Worm (Caenorhabditis elegans) whole organism, L2 larva: ENCODE results near the gene zipt-7.1.

Experiments
- C34F6.9 ChIP-seq: fragments of 150-350 bp; optimal IDR thresholded peaks from 2 replicates; lab custom pipeline; 2014; ENCODE audit warnings: missing biosample characterization, missing genetic modification characterization
- Y55F3AM.14 ChIP-seq: fragments of 200-800 bp; sonication (Bioruptor generic); optimal IDR thresholded peaks from 2 replicates; lab custom pipeline; 2018; ENCODE audit warnings: mild to moderate bottlenecking, missing genetic modification characterization, missing compliant biosample characterization
- ZK546.5 ChIP-seq: sonication (generic microtip); optimal IDR thresholded peaks from 2 replicates; lab custom pipeline; 2017; ENCODE audit warnings: missing biosample characterization, missing genetic modification characterization
- aly-2 ChIP-seq: fragments of 150-350 bp; optimal IDR thresholded peaks from 2 replicates; lab custom pipeline; 2014; ENCODE audit warnings: missing biosample characterization, missing genetic modification characterization
- blmp-1 ChIP-seq: sonication (generic microtip); optimal IDR thresholded peaks from 2 replicates; lab custom pipeline; 2017; ENCODE audit warnings: missing genetic modification characterization, mild to moderate bottlenecking, missing compliant biosample characterization, antibody characterized with exemption, moderate library complexity; ENCODE audit not compliant: insufficient read depth
- ceh-16 ChIP-seq: fragments of 150-350 bp; optimal IDR thresholded peaks from 2 replicates; lab custom pipeline; 2014; ENCODE audit warnings: missing biosample characterization, missing genetic modification characterization
- ceh-82 ChIP-seq: fragments of 150-350 bp; optimal IDR thresholded peaks from 2 replicates; lab custom pipeline; 2014; ENCODE audit warnings: missing biosample characterization, missing genetic modification characterization
- crh-2 ChIP-seq: sonication (generic microtip); optimal IDR thresholded peaks from 2 replicates; lab custom pipeline; 2017; ENCODE audit warnings: missing biosample characterization, missing genetic modification characterization
- elt-1 ChIP-seq: fragments of 150-350 bp; optimal IDR thresholded peaks from 2 replicates; lab custom pipeline; 2014; ENCODE audit warnings: missing biosample characterization, missing genetic modification characterization
- fos-1 ChIP-seq: fragments of 150-350 bp; optimal IDR thresholded peaks from 2 replicates; lab custom pipeline; 2014; ENCODE audit warnings: missing biosample characterization, missing genetic modification characterization
- lin-39 ChIP-seq: fragments of 150-350 bp; optimal IDR thresholded peaks from 2 replicates; lab custom pipeline; 2014; ENCODE audit warnings: missing biosample characterization, missing genetic modification reagents, missing genetic modification characterization
- lsy-2 ChIP-seq, 2 experiments: fragments of 150-350 bp in 1 of 2; sonication (generic microtip) in 1 of 2; optimal IDR thresholded peaks; 2 replicates each; lab custom pipeline; 2014 to 2017; ENCODE audit warnings: missing biosample characterization in 2 of 2, missing genetic modification characterization in 2 of 2
- mab-5 ChIP-seq: fragments of 150-350 bp; optimal IDR thresholded peaks from 2 replicates; lab custom pipeline; 2014; ENCODE audit warnings: missing biosample characterization, missing genetic modification characterization
- mdl-1 ChIP-seq, 2 experiments: fragments of 150-350 bp in 1 of 2; sonication (generic microtip) in 1 of 2; optimal IDR thresholded peaks; 2 replicates each; lab custom pipeline; 2017; ENCODE audit warnings: missing biosample characterization in 2 of 2, missing genetic modification characterization in 2 of 2
- nhr-11 ChIP-seq: fragments of 150-350 bp; optimal IDR thresholded peaks from 2 replicates; lab custom pipeline; 2014; ENCODE audit warnings: missing biosample characterization, missing genetic modification characterization
- nhr-129 ChIP-seq: fragments of 150-350 bp; optimal IDR thresholded peaks from 2 replicates; lab custom pipeline; 2014; ENCODE audit warnings: missing biosample characterization, missing genetic modification characterization
- nhr-237 ChIP-seq: fragments of 150-350 bp; optimal IDR thresholded peaks from 2 replicates; lab custom pipeline; 2014; ENCODE audit warnings: missing biosample characterization, missing genetic modification characterization
- nhr-25 ChIP-seq: fragments of 150-350 bp; sonication (generic microtip); optimal IDR thresholded peaks from 3 replicates; lab custom pipeline; 2014; ENCODE audit warnings: missing biosample characterization, missing genetic modification characterization
- nhr-6 ChIP-seq: fragments of 150-350 bp; optimal IDR thresholded peaks from 2 replicates; lab custom pipeline; 2014; ENCODE audit warnings: missing biosample characterization, missing genetic modification characterization
- peb-1 ChIP-seq: fragments of 150-350 bp; optimal IDR thresholded peaks from 2 replicates; lab custom pipeline; 2014; ENCODE audit warnings: missing biosample characterization, missing genetic modification characterization
- sem-4 ChIP-seq: fragments of 150-350 bp; optimal IDR thresholded peaks from 2 replicates; lab custom pipeline; 2014; ENCODE audit warnings: missing biosample characterization, missing genetic modification reagents, missing genetic modification characterization
- skn-1 ChIP-seq: sonication (generic microtip); optimal IDR thresholded peaks from 2 replicates; lab custom pipeline; 2017; ENCODE audit warnings: missing biosample characterization, missing genetic modification characterization
- unc-39 ChIP-seq: fragments of 150-350 bp; optimal IDR thresholded peaks from 2 replicates; lab custom pipeline; 2014; ENCODE audit warnings: missing biosample characterization, missing genetic modification characterization
- unc-55 ChIP-seq: fragments of 150-350 bp; sonication (generic microtip); optimal IDR thresholded peaks from 3 replicates; lab custom pipeline; 2014; ENCODE audit warnings: missing biosample characterization, missing genetic modification reagents, missing genetic modification characterization
- unc-62 ChIP-seq: fragments of 150-350 bp; optimal IDR thresholded peaks from 2 replicates; lab custom pipeline; 2014; ENCODE audit warnings: missing biosample characterization, missing genetic modification reagents, missing genetic modification characterization
- ztf-1 ChIP-seq: fragments of 200-800 bp; sonication (Bioruptor generic); conservative IDR thresholded peaks from 2 replicates; pipeline ENCODE4 v1.3.6; 2022; ENCODE audit warnings: missing genetic modification characterization, missing compliant biosample characterization
- ztf-11 ChIP-seq: sonication (generic microtip); optimal IDR thresholded peaks from 2 replicates; lab custom pipeline; 2017; ENCODE audit warnings: missing biosample characterization, missing genetic modification characterization
- ztf-4 ChIP-seq: fragments of 150-350 bp; optimal IDR thresholded peaks from 2 replicates; lab custom pipeline; 2014; ENCODE audit warnings: missing biosample characterization, missing genetic modification characterization

Gene zipt-7.1

ce11 chrIV:17278363-17278762 lies 9.6 kb downstream of the zipt-7.1 start (continued):
- TF ChIP-seq ceh-16 (tag; lab: Kevin White, UChicago) (peak; percentile 26), sem-4 (tag; lab: Kevin White, UChicago) (peak; percentile 97), unc-62 (GFP tag; lab: Kevin White, UChicago) (peak; percentile 38), unc-39 (tag; lab: Kevin White, UChicago) (no peak), unc-55 (GFP tag; lab: Kevin White, UChicago) (peak; percentile 98), skn-1 (tag; lab: Kevin White, UChicago) (peak; percentile 43), ZK546.5 (tag; lab: Kevin White, UChicago) (peak; percentile 75), ztf-4 (tag; lab: Kevin White, UChicago) (peak; percentile 95), aly-2 (no peak), elt-1 (tag; lab: Kevin White, UChicago) (no peak), mab-5 (peak; percentile 90)

ce11 chrIV:17277459-17278173 lies 10.3 kb downstream of the zipt-7.1 start:
- TF ChIP-seq nhr-6 (tag; lab: Kevin White, UChicago) (no peak), fos-1 (tag; lab: Kevin White, UChicago) (no peak), nhr-129 (tag; lab: Kevin White, UChicago) (peak; percentile 32), unc-55 (GFP tag; lab: Kevin White, UChicago) (peak; percentile 11), nhr-237 (tag; lab: Kevin White, UChicago) (no peak)

ce11 chrIV:17276705-17277458 lies 11.1 kb downstream of the zipt-7.1 start, which contains the start of gene clec-196:
clec-196 (plus strand) TSS chrIV:17276956.
- peak in 1 of 2 experiments; percentile 42 for TF ChIP-seq lsy-2 (tag; optimal IDR thresholded peaks at IDR 0.05; lab: Kevin White, UChicago)
- TF ChIP-seq C34F6.9: peak; percentile 22
- TF ChIP-seq blmp-1 (tag; lab: Kevin White, UChicago): no peak

ce11 chrIV:17275281-17275680 lies 12.7 kb downstream of the zipt-7.1 start, which contains the start of gene lhfp-4:
lhfp-4 (plus strand) TSS chrIV:17275581.
- no peak for TF ChIP-seq nhr-25 (tag; lab: Kevin White, UChicago)
- no peak for TF ChIP-seq ztf-1 (GFP tag; lab: Robert Waterston, UW)
- TF ChIP-seq lin-39 (tag; lab: Kevin White, UChicago): no peak
- TF ChIP-seq ceh-82: no peak
- TF ChIP-seq ZK546.5 (tag; lab: Kevin White, UChicago): no peak
- no peak for TF ChIP-seq mdl-1 (tag; optimal IDR thresholded peaks at IDR 0.05; lab: Kevin White, UChicago)
- no peak for TF ChIP-seq skn-1 (tag; lab: Kevin White, UChicago)
- no peak for TF ChIP-seq nhr-11 (tag; lab: Kevin White, UChicago)
- TF ChIP-seq Y55F3AM.14 (GFP tag; lab: Kevin White, UChicago): no peak
- TF ChIP-seq elt-1 (tag; lab: Kevin White, UChicago): no peak
- TF ChIP-seq ztf-11 (tag; lab: Kevin White, UChicago): no peak
- TF ChIP-seq sem-4 (tag; lab: Kevin White, UChicago): no peak

- no peak for TF ChIP-seq crh-2
- TF ChIP-seq, all 48 proteins: peak for 0
Observed at ce11 chrIV:17273602-17274110, 14.3 kb downstream of the zipt-7.1 start, which contains the start of gene gln-5. gln-5 (minus strand) TSS chrIV:17273652.

- TF ChIP-seq peb-1 (tag; lab: Kevin White, UChicago) (no peak), ceh-16 (tag; lab: Kevin White, UChicago) (peak; percentile 17), nhr-129 (tag; lab: Kevin White, UChicago) (no peak)
Observed at ce11 chrIV:17269702-17270101, 18.2 kb downstream of the zipt-7.1 start.
